Fruit fly (Drosophila melanogaster): ENCODE results near the gene sgg.
A peak's percentile ranks its signal among the peaks of the same experiment; 100 is the strongest.

sgg gene

dm6 chrX:2703693-2704092, 69.9 kb downstream of the sgg start, which contains the start of gene Ugalt (continued):
- TF ChIP-seq Hr3 (GFP tag; optimal IDR thresholded peaks at IDR 0.05) (peak; percentile 100), CG11723 (GFP tag; optimal IDR thresholded peaks at IDR 0.05) (peak; percentile 100), YL-1 (GFP tag; optimal IDR thresholded peaks at IDR 0.05) (peak; percentile 100), crp (GFP tag; optimal IDR thresholded peaks at IDR 0.05) (peak; percentile 63 to 84), HLHmδ (GFP tag; optimal IDR thresholded peaks at IDR 0.05) (peak; percentile 98), CG7786 (GFP tag; optimal IDR thresholded peaks at IDR 0.05) (peak; percentile 100), inv (GFP tag; IDR thresholded peaks at IDR 0.05; ENCODE audit: partially characterized antibody) (peak; percentile 34; the same call in 1 of the 2 replicates), Dfd (GFP tag; optimal IDR thresholded peaks at IDR 0.05) (peak in 1 of 2 experiments; percentile 94), CG9932 (GFP tag; IDR thresholded peaks at IDR 0.05) (peak; percentile 100), CG3407 (GFP tag; optimal IDR thresholded peaks at IDR 0.05) (peak; percentile 99), zfh2 (GFP tag; optimal IDR thresholded peaks at IDR 0.05) (peak; percentile 100), CG7839 (tag; optimal IDR thresholded peaks at IDR 0.05) (peak; percentile 100), jing (GFP tag; optimal IDR thresholded peaks at IDR 0.05) (peak; percentile 100), CG6689 (GFP tag; IDR thresholded peaks at IDR 0.05) (peak; percentile 100), CG31224 (GFP tag; IDR thresholded peaks at IDR 0.05) (peak; percentile 100), emc (GFP tag; optimal IDR thresholded peaks at IDR 0.05) (peak; percentile 100), CG11456 (GFP tag; IDR thresholded peaks at IDR 0.05) (peak; percentile 100), CG34224 (GFP tag; IDR thresholded peaks at IDR 0.05; ENCODE audit: partially characterized antibody) (no peak), CG32532 (GFP tag; IDR thresholded peaks at IDR 0.05) (peak; percentile 100), pros (GFP tag; optimal IDR thresholded peaks at IDR 0.05) (peak; percentile 95), tap (tag; optimal IDR thresholded peaks at IDR 0.05) (peak; percentile 100), Sox100B (GFP tag; optimal IDR thresholded peaks at IDR 0.05) (peak; percentile 100), CG9817 (tag; optimal IDR thresholded peaks at IDR 0.05) (peak; percentile 100), CG14441 (GFP tag; IDR thresholded peaks at IDR 0.05) (peak; percentile 100), jigr1 (GFP tag; IDR thresholded peaks at IDR 0.05) (peak; percentile 100), fd3F (GFP tag; optimal IDR thresholded peaks at IDR 0.05) (peak; percentile 100), CG17359 (tag; optimal IDR thresholded peaks at IDR 0.05) (peak; percentile 100), croc (GFP tag; conservative IDR thresholded peaks at IDR 0.05) (peak; percentile 100), CG4282 (GFP tag; optimal IDR thresholded peaks at IDR 0.05) (peak; percentile 100), Side (GFP tag; optimal IDR thresholded peaks at IDR 0.05) (peak; percentile 100), CG3847 (GFP tag; IDR thresholded peaks at IDR 0.05) (peak; percentile 100), pzg (GFP tag; optimal IDR thresholded peaks at IDR 0.05) (peak; percentile 89), Lpt (GFP tag; optimal IDR thresholded peaks at IDR 0.05) (no peak), dmrt11E (tag; optimal IDR thresholded peaks at IDR 0.05) (peak; percentile 99), zfh1 (GFP tag; IDR thresholded peaks at IDR 0.05) (peak; percentile 100), CG10209 (GFP tag; optimal IDR thresholded peaks at IDR 0.05) (peak; percentile 100), pb (GFP tag; optimal IDR thresholded peaks at IDR 0.05) (peak; percentile 100), Nf-YC (tag; optimal IDR thresholded peaks at IDR 0.05) (peak; percentile 96), Dip2 (GFP tag; IDR thresholded peaks at IDR 0.05) (peak; percentile 88), CG2678 (tag; optimal IDR thresholded peaks at IDR 0.05) (peak; percentile 100), Hmr (GFP tag; optimal IDR thresholded peaks at IDR 0.05) (peak; percentile 100), MBD-R2 (GFP tag; IDR thresholded peaks at IDR 0.05) (peak; percentile 100), CG1832 (GFP tag; optimal IDR thresholded peaks at IDR 0.05) (peak; percentile 80), sna (GFP tag; IDR thresholded peaks at IDR 0.05; ENCODE audit: partially characterized antibody) (no peak), Ada2b (GFP tag; IDR thresholded peaks at IDR 0.05) (peak; percentile 100), NFAT (GFP tag; IDR thresholded peaks at IDR 0.05) (peak; percentile 100), ara (GFP tag; IDR thresholded peaks at IDR 0.05) (peak; percentile 100), CG10654 (GFP tag; optimal IDR thresholded peaks at IDR 0.05) (peak; percentile 100), NC2β (GFP tag; optimal IDR thresholded peaks at IDR 0.05) (peak; percentile 100), CG16863 (GFP tag; optimal IDR thresholded peaks at IDR 0.05) (peak; percentile 100), CG11696 (GFP tag; IDR thresholded peaks at IDR 0.05) (peak; percentile 100)

Data from whole organism, embryonic.